Fruit fly (Drosophila melanogaster): ENCODE measurements around the gene CG5984.

- TF ChIP-seq CTCF (optimal IDR thresholded peaks at IDR 0.05) (no peak), CG8478 (optimal IDR thresholded peaks at IDR 0.05) (no peak)
These were observed 46.3 kb upstream of the CG5984 start for dm6 chr3R:27294113-27294512.

Data from S2 (cell line).